Fruit fly (Drosophila melanogaster) whole organism, embryonic: ENCODE results near the gene Hsp110.

Experiments
- Aef1 ChIP-seq: fragments of 200-800 bp; sonication (Bioruptor generic); IDR thresholded peaks from 3 replicates; pipeline ENCODE4 v1.3.6; 2022; ENCODE audit warnings: missing biosample characterization, missing genetic modification characterization
- CG12942 ChIP-seq: fragments of 200-800 bp; sonication (Bioruptor generic); optimal IDR thresholded peaks from 3 replicates; lab custom pipeline; 2016; ENCODE audit warnings: missing biosample characterization, missing genetic modification characterization
- CG18476 ChIP-seq: fragments of 200-800 bp; sonication (Bioruptor generic); optimal IDR thresholded peaks from 2 replicates; lab custom pipeline; 2016; ENCODE audit warnings: missing biosample characterization, mild to moderate bottlenecking, missing genetic modification characterization
- CG18619 ChIP-seq: fragments of 200-800 bp; sonication (Bioruptor generic); optimal IDR thresholded peaks from 3 replicates; lab custom pipeline; 2017; ENCODE audit warnings: missing biosample characterization, mild to moderate bottlenecking, missing genetic modification characterization
- CG6854 ChIP-seq: fragments of 200-800 bp; sonication (Bioruptor generic); optimal IDR thresholded peaks from 3 replicates; lab custom pipeline; 2017; ENCODE audit warnings: missing biosample characterization, mild to moderate bottlenecking, missing genetic modification characterization
- bab2 ChIP-seq: fragments of 200-800 bp; sonication (Bioruptor generic); optimal IDR thresholded peaks from 2 replicates; lab custom pipeline; 2016; ENCODE audit warnings: missing biosample characterization, missing genetic modification characterization
- dati ChIP-seq: fragments of 200-800 bp; sonication (Bioruptor generic); IDR thresholded peaks from 2 replicates; pipeline ENCODE4 v1.3.6; 2022; ENCODE audit warnings: missing biosample characterization, missing genetic modification characterization
- grau ChIP-seq: fragments of 200-800 bp; optimal IDR thresholded peaks from 3 replicates; lab custom pipeline; 2019; ENCODE audit warnings: missing biosample characterization, mild to moderate bottlenecking, missing genetic modification characterization, moderate library complexity
- sens-2 ChIP-seq: fragments of 200-800 bp; sonication (Bioruptor generic); IDR thresholded peaks from 2 replicates; pipeline ENCODE4 v1.3.6; 2022; ENCODE audit warnings: missing biosample characterization, missing genetic modification characterization

- no peak for TF ChIP-seq sens-2
- TF ChIP-seq CG18476 (GFP tag; lab: Kevin White, UChicago) = no peak
- no peak for TF ChIP-seq CG18619 (GFP tag; lab: Kevin White, UChicago)
- TF ChIP-seq CG12942 (GFP tag; lab: Kevin White, UChicago) = no peak
- no peak for TF ChIP-seq bab2 (GFP tag; lab: Kevin White, UChicago)
- TF ChIP-seq grau (tag; lab: Kevin White, UChicago) = no peak
- no peak for TF ChIP-seq dati
- no peak for TF ChIP-seq CG6854 (GFP tag; lab: Kevin White, UChicago)
- no peak for TF ChIP-seq Aef1
Observed at dm6 chr3L:14071621-14072020, 34.8 kb downstream of the Hsp110 start, which contains the start of gene Pex1.
